Worm (Caenorhabditis elegans): ENCODE data around the gene prde-1.

Gene prde-1

DNA sequence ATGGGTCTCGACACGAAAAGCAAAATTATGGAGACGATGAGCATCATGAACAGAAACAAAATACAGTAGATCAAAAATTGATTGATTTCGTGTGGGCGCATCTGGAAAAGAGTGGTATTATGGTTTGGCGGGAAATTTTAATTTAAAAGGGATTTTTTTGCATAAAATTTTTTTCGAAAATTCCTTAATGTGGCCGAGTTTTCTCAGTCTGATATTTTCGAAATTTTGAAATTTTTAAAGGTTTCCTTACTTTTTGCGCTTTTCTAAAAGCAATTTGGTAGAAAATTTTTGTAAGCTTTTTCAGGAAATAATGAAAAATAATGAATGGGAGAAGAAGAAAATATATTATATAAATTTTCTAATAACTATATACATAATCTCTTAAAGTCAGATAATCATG is 4.2 kb upstream of the prde-1 start, which contains the start of gene F21A3.2:
Gene F21A3.2, minus strand, starts transcription at position 101 of the 400 bp plus-strand sequence.
- TF ChIP-seq unc-62 (GFP tag; optimal IDR thresholded peaks at IDR 0.05 in 1 of 2) (peak in 1 of 2 experiments; percentile 26), unc-62 (tag; optimal IDR thresholded peaks at IDR 0.05) (no peak), daf-16 (GFP tag; optimal IDR thresholded peaks at IDR 0.05) (no peak), daf-16 (tag; optimal IDR thresholded peaks at IDR 0.05) (no peak)

DNA sequence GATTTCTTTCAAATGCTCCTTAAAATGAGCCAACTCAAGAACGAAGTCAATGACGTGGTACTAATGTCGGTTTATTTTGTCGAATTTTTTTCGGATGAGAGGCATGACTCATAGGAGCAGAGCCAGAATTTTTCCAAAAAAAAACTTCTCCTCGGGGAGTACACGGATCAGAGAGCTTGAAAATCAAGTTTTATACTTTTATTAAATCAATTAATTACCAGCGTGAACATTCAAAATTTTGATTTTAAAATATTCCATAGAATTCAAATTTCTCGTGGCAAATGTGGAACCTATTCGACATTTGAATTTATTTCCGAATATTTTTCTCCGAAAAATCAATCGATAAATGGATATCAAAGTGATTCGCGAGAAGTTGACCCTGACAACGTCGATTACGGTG is 1.7 kb upstream of the prde-1 start, which contains the start of gene F21A3.4:
Gene F21A3.4, plus strand, starts transcription at position 301 of the 400 bp plus-strand sequence.
- TF ChIP-seq set-16 (GFP tag; IDR thresholded peaks at IDR 0.05) = no peak
- TF ChIP-seq snpc-1.2 (GFP tag; IDR thresholded peaks at IDR 0.05) = no peak
- no peak for TF ChIP-seq saeg-2 (GFP tag; IDR thresholded peaks at IDR 0.05)
- no peak for TF ChIP-seq nhr-11 (tag; optimal IDR thresholded peaks at IDR 0.05)
- no peak for TF ChIP-seq zag-1 (tag; optimal IDR thresholded peaks at IDR 0.05)
- no peak for TF ChIP-seq T26A8.4 (GFP tag; IDR thresholded peaks at IDR 0.05)
- no peak for TF ChIP-seq mep-1 (tag; optimal IDR thresholded peaks at IDR 0.05)
- no peak for TF ChIP-seq mdl-1 (tag; optimal IDR thresholded peaks at IDR 0.05)
- TF ChIP-seq daf-12 (tag; optimal IDR thresholded peaks at IDR 0.05) = no peak
- TF ChIP-seq lsy-2 (tag; optimal IDR thresholded peaks at IDR 0.05) = no peak
- no peak for TF ChIP-seq dmd-8 (GFP tag; IDR thresholded peaks at IDR 0.05)
- no peak for TF ChIP-seq ceh-28 (tag; optimal IDR thresholded peaks at IDR 0.05)
- no peak for TF ChIP-seq nhr-6 (tag; optimal IDR thresholded peaks at IDR 0.05)
- TF ChIP-seq unc-130 (GFP tag; optimal IDR thresholded peaks at IDR 0.05) = no peak
- TF ChIP-seq F10B5.3 (tag; optimal IDR thresholded peaks at IDR 0.05) = no peak

DNA sequence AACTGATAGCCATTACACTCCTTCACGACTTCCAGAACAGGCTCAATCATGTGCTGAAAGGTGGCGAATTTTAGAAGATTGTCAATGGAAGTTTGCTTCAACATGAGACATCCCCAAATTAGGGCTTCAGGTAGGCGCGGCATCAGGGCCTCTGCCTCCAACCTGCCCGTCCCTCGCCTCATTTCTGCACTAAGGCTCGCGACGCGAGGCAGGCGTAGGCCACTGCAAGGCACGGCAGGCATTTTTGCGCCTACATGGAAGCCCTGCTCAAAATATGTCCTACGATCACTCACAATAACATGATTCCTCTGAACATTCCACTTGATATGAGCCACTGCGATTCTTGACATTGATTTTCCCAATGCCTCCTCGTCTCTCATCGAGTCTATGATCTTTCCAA is 5.2 kb downstream of the prde-1 start:
- TF ChIP-seq set-16 (GFP tag; IDR thresholded peaks at IDR 0.05) (peak; percentile 59), nhr-11 (tag; optimal IDR thresholded peaks at IDR 0.05) (no peak), R02D3.7 (tag; optimal IDR thresholded peaks at IDR 0.05) (no peak), hmg-1.1 (GFP tag; IDR thresholded peaks at IDR 0.05) (no peak), duxl-1 (tag; optimal IDR thresholded peaks at IDR 0.05; ENCODE audit: poor library complexity) (no peak), egl-43 (GFP tag; IDR thresholded peaks at IDR 0.05) (0 out of 2 replicates have a peak, but pooled peaks have one; percentile 18), dmd-8 (GFP tag; IDR thresholded peaks at IDR 0.05) (0 out of 2 replicates have a peak, but pooled peaks have one; percentile 31)

DNA sequence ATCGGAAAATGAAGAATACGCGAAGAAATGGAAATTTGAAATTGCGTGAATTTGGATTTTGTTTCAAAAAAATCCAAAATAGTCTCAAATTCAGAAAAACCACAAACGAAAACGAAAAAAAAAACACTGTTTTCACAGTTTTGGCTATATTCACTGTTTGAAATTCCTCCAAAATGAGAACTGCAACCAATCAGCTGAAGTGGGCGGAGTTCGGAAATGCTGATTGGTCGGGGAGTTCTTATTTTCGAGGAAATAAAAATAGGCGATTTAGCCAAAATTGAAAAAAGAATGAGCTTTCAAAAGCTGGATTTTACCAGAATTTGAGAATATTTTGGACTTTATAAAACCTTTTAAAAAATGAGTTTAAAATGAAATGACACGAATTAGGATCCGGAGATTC is 6.9 kb downstream of the prde-1 start, which contains the start of gene glb-14:
Gene glb-14, minus strand, starts transcription at position 97 of the 400 bp plus-strand sequence.
- TF ChIP-seq lsy-2 (tag; optimal IDR thresholded peaks at IDR 0.05) (no peak), egl-43 (GFP tag; IDR thresholded peaks at IDR 0.05) (no peak), ztf-7 (tag; optimal IDR thresholded peaks at IDR 0.05) (no peak), nhr-237 (tag; optimal IDR thresholded peaks at IDR 0.05) (no peak), madf-5 (GFP tag; IDR thresholded peaks at IDR 0.05) (no peak), aly-2 (tag; optimal IDR thresholded peaks at IDR 0.05) (no peak), T26A8.4 (GFP tag; IDR thresholded peaks at IDR 0.05) (no peak), dmd-6 (GFP tag; IDR thresholded peaks at IDR 0.05) (no peak), snpc-1.2 (GFP tag; IDR thresholded peaks at IDR 0.05) (no peak), ctbp-1 (GFP tag; IDR thresholded peaks at IDR 0.05) (no peak), cey-2 (tag; optimal IDR thresholded peaks at IDR 0.05; ENCODE audit: borderline replicate concordance, insufficient read depth) (no peak), ceh-32 (tag; optimal IDR thresholded peaks at IDR 0.05; ENCODE audit: poor library complexity) (no peak), fos-1 (tag; optimal IDR thresholded peaks at IDR 0.05) (no peak), sdz-12 (GFP tag; optimal IDR thresholded peaks at IDR 0.05) (no peak), dmd-9 (GFP tag; IDR thresholded peaks at IDR 0.05) (no peak), ZK337.2 (GFP tag; IDR thresholded peaks at IDR 0.05) (no peak), nhr-77 (tag; optimal IDR thresholded peaks at IDR 0.05) (no peak), lin-38 (GFP tag; IDR thresholded peaks at IDR 0.05) (no peak), Y75B8A.6 (GFP tag; IDR thresholded peaks at IDR 0.05) (no peak)
